Worm (Caenorhabditis elegans) whole organism, L2 larva: ENCODE results near the gene unc-93.

Experiments
- C34F6.9 ChIP-seq: fragments of 150-350 bp; optimal IDR thresholded peaks from 2 replicates; lab custom pipeline; 2014; ENCODE audit warnings: missing biosample characterization, missing genetic modification characterization
- F13H6.1 ChIP-seq: sonication (generic microtip); optimal IDR thresholded peaks from 2 replicates; lab custom pipeline; 2016; ENCODE audit warnings: missing genetic modification characterization, missing compliant biosample characterization
- R02D3.7 ChIP-seq: fragments of 150-350 bp; optimal IDR thresholded peaks from 2 replicates; lab custom pipeline; 2014; ENCODE audit warnings: missing biosample characterization, missing genetic modification characterization
- Y55F3AM.14 ChIP-seq: fragments of 200-800 bp; sonication (Bioruptor generic); optimal IDR thresholded peaks from 2 replicates; lab custom pipeline; 2018; ENCODE audit warnings: mild to moderate bottlenecking, missing genetic modification characterization, missing compliant biosample characterization
- ZK546.5 ChIP-seq: sonication (generic microtip); optimal IDR thresholded peaks from 2 replicates; lab custom pipeline; 2017; ENCODE audit warnings: missing biosample characterization, missing genetic modification characterization
- alr-1 ChIP-seq: fragments of 150-350 bp; optimal IDR thresholded peaks from 2 replicates; lab custom pipeline; 2014; ENCODE audit warnings: missing biosample characterization, missing genetic modification characterization
- aly-2 ChIP-seq: fragments of 150-350 bp; optimal IDR thresholded peaks from 2 replicates; lab custom pipeline; 2014; ENCODE audit warnings: missing biosample characterization, missing genetic modification characterization
- ama-1 ChIP-seq: fragments of 150-350 bp; optimal IDR thresholded peaks from 2 replicates; lab custom pipeline; 2018; ENCODE audit warnings: inconsistent platforms
- blmp-1 ChIP-seq: sonication (generic microtip); optimal IDR thresholded peaks from 2 replicates; lab custom pipeline; 2017; ENCODE audit warnings: missing genetic modification characterization, mild to moderate bottlenecking, missing compliant biosample characterization, antibody characterized with exemption, moderate library complexity; ENCODE audit not compliant: insufficient read depth
- ceh-16 ChIP-seq: fragments of 150-350 bp; optimal IDR thresholded peaks from 2 replicates; lab custom pipeline; 2014; ENCODE audit warnings: missing biosample characterization, missing genetic modification characterization
- ceh-82 ChIP-seq: fragments of 150-350 bp; optimal IDR thresholded peaks from 2 replicates; lab custom pipeline; 2014; ENCODE audit warnings: missing biosample characterization, missing genetic modification characterization
- crh-2 ChIP-seq: sonication (generic microtip); optimal IDR thresholded peaks from 2 replicates; lab custom pipeline; 2017; ENCODE audit warnings: missing biosample characterization, missing genetic modification characterization
- dmd-4 ChIP-seq: sonication (generic microtip); optimal IDR thresholded peaks from 2 replicates; lab custom pipeline; 2017; ENCODE audit warnings: missing biosample characterization, missing genetic modification characterization
- egl-27 ChIP-seq: sonication (generic microtip); optimal IDR thresholded peaks from 3 replicates; lab custom pipeline; 2017; ENCODE audit warnings: missing biosample characterization, missing genetic modification reagents, missing genetic modification characterization
- elt-1 ChIP-seq: fragments of 150-350 bp; optimal IDR thresholded peaks from 2 replicates; lab custom pipeline; 2014; ENCODE audit warnings: missing biosample characterization, missing genetic modification characterization
- elt-3 ChIP-seq: sonication (generic microtip); optimal IDR thresholded peaks from 2 replicates; lab custom pipeline; 2017; ENCODE audit warnings: missing biosample characterization, missing genetic modification characterization
- fos-1 ChIP-seq: fragments of 150-350 bp; optimal IDR thresholded peaks from 2 replicates; lab custom pipeline; 2014; ENCODE audit warnings: missing biosample characterization, missing genetic modification characterization
- gmeb-1 ChIP-seq: fragments of 150-350 bp; optimal IDR thresholded peaks from 2 replicates; lab custom pipeline; 2014; ENCODE audit warnings: missing biosample characterization, missing genetic modification characterization
- lin-11 ChIP-seq: fragments of 150-350 bp; sonication (generic microtip); optimal IDR thresholded peaks from 2 replicates; lab custom pipeline; 2014; ENCODE audit warnings: missing biosample characterization, missing genetic modification characterization, inconsistent platforms, mixed read lengths
- lin-13 ChIP-seq: fragments of 150-350 bp; optimal IDR thresholded peaks from 2 replicates; lab custom pipeline; 2014; ENCODE audit warnings: missing biosample characterization, missing genetic modification reagents, missing genetic modification characterization
- lin-39 ChIP-seq: fragments of 150-350 bp; optimal IDR thresholded peaks from 2 replicates; lab custom pipeline; 2014; ENCODE audit warnings: missing biosample characterization, missing genetic modification reagents, missing genetic modification characterization
- lsy-2 ChIP-seq, 2 experiments: fragments of 150-350 bp in 1 of 2; sonication (generic microtip) in 1 of 2; optimal IDR thresholded peaks; 2 replicates each; lab custom pipeline; 2014 to 2017; ENCODE audit warnings: missing biosample characterization in 2 of 2, missing genetic modification characterization in 2 of 2
- mab-5 ChIP-seq: fragments of 150-350 bp; optimal IDR thresholded peaks from 2 replicates; lab custom pipeline; 2014; ENCODE audit warnings: missing biosample characterization, missing genetic modification characterization
- mbf-1 ChIP-seq: sonication (generic microtip); optimal IDR thresholded peaks from 2 replicates; lab custom pipeline; 2017; ENCODE audit warnings: missing biosample characterization, missing genetic modification characterization
- mdl-1 ChIP-seq, 2 experiments: fragments of 150-350 bp in 1 of 2; sonication (generic microtip) in 1 of 2; optimal IDR thresholded peaks; 2 replicates each; lab custom pipeline; 2017; ENCODE audit warnings: missing biosample characterization in 2 of 2, missing genetic modification characterization in 2 of 2
- nhr-10 ChIP-seq: sonication (generic microtip); optimal IDR thresholded peaks from 2 replicates; lab custom pipeline; 2017; ENCODE audit warnings: missing biosample characterization, missing genetic modification characterization
- nhr-11 ChIP-seq: fragments of 150-350 bp; optimal IDR thresholded peaks from 2 replicates; lab custom pipeline; 2014; ENCODE audit warnings: missing biosample characterization, missing genetic modification characterization
- nhr-12 ChIP-seq: fragments of 150-350 bp; optimal IDR thresholded peaks from 2 replicates; lab custom pipeline; 2014; ENCODE audit warnings: missing biosample characterization, missing genetic modification characterization
- nhr-129 ChIP-seq: fragments of 150-350 bp; optimal IDR thresholded peaks from 2 replicates; lab custom pipeline; 2014; ENCODE audit warnings: missing biosample characterization, missing genetic modification characterization
- nhr-21 ChIP-seq: fragments of 150-350 bp; optimal IDR thresholded peaks from 2 replicates; lab custom pipeline; 2014; ENCODE audit warnings: missing biosample characterization, missing genetic modification characterization
- nhr-23 ChIP-seq: fragments of 150-350 bp; optimal IDR thresholded peaks from 2 replicates; lab custom pipeline; 2014; ENCODE audit warnings: missing biosample characterization, missing genetic modification reagents, missing genetic modification characterization
- nhr-237 ChIP-seq: fragments of 150-350 bp; optimal IDR thresholded peaks from 2 replicates; lab custom pipeline; 2014; ENCODE audit warnings: missing biosample characterization, missing genetic modification characterization
- nhr-25 ChIP-seq: fragments of 150-350 bp; sonication (generic microtip); optimal IDR thresholded peaks from 3 replicates; lab custom pipeline; 2014; ENCODE audit warnings: missing biosample characterization, missing genetic modification characterization
- nhr-6 ChIP-seq: fragments of 150-350 bp; optimal IDR thresholded peaks from 2 replicates; lab custom pipeline; 2014; ENCODE audit warnings: missing biosample characterization, missing genetic modification characterization
- nhr-77 ChIP-seq: fragments of 150-350 bp; optimal IDR thresholded peaks from 2 replicates; lab custom pipeline; 2014; ENCODE audit warnings: missing biosample characterization, missing genetic modification characterization
- peb-1 ChIP-seq: fragments of 150-350 bp; optimal IDR thresholded peaks from 2 replicates; lab custom pipeline; 2014; ENCODE audit warnings: missing biosample characterization, missing genetic modification characterization
- sem-4 ChIP-seq: fragments of 150-350 bp; optimal IDR thresholded peaks from 2 replicates; lab custom pipeline; 2014; ENCODE audit warnings: missing biosample characterization, missing genetic modification reagents, missing genetic modification characterization
- skn-1 ChIP-seq: sonication (generic microtip); optimal IDR thresholded peaks from 2 replicates; lab custom pipeline; 2017; ENCODE audit warnings: missing biosample characterization, missing genetic modification characterization
- sma-3 ChIP-seq: sonication (generic microtip); optimal IDR thresholded peaks from 2 replicates; lab custom pipeline; 2016; ENCODE audit warnings: missing genetic modification reagents, missing genetic modification characterization, missing compliant biosample characterization
- sma-9 ChIP-seq, 2 experiments: fragments of 150-350 bp in 1 of 2; sonication (generic microtip) in 1 of 2; optimal IDR thresholded peaks; 2 replicates each; lab custom pipeline; 2014 to 2016; ENCODE audit warnings: missing genetic modification characterization in 2 of 2, mild to moderate bottlenecking in 1 of 2, missing biosample characterization in 1 of 2, missing compliant biosample characterization in 1 of 2, missing genetic modification reagents in 1 of 2, moderate library complexity in 1 of 2
- snpc-4 ChIP-seq: fragments of 150-350 bp; optimal IDR thresholded peaks from 2 replicates; lab custom pipeline; 2014; ENCODE audit warnings: missing biosample characterization, missing genetic modification characterization
- unc-39 ChIP-seq: fragments of 150-350 bp; optimal IDR thresholded peaks from 2 replicates; lab custom pipeline; 2014; ENCODE audit warnings: missing biosample characterization, missing genetic modification characterization
- unc-55 ChIP-seq: fragments of 150-350 bp; sonication (generic microtip); optimal IDR thresholded peaks from 3 replicates; lab custom pipeline; 2014; ENCODE audit warnings: missing biosample characterization, missing genetic modification reagents, missing genetic modification characterization
- unc-62 ChIP-seq: fragments of 150-350 bp; optimal IDR thresholded peaks from 2 replicates; lab custom pipeline; 2014; ENCODE audit warnings: missing biosample characterization, missing genetic modification reagents, missing genetic modification characterization
- zag-1 ChIP-seq: fragments of 150-350 bp; optimal IDR thresholded peaks from 2 replicates; lab custom pipeline; 2014; ENCODE audit warnings: missing biosample characterization, missing genetic modification characterization
- ztf-1 ChIP-seq: fragments of 200-800 bp; sonication (Bioruptor generic); conservative IDR thresholded peaks from 2 replicates; pipeline ENCODE4 v1.3.6; 2022; ENCODE audit warnings: missing genetic modification characterization, missing compliant biosample characterization
- ztf-11 ChIP-seq: sonication (generic microtip); optimal IDR thresholded peaks from 2 replicates; lab custom pipeline; 2017; ENCODE audit warnings: missing biosample characterization, missing genetic modification characterization
- ztf-4 ChIP-seq: fragments of 150-350 bp; optimal IDR thresholded peaks from 2 replicates; lab custom pipeline; 2014; ENCODE audit warnings: missing biosample characterization, missing genetic modification characterization

unc-93 gene

DNA sequence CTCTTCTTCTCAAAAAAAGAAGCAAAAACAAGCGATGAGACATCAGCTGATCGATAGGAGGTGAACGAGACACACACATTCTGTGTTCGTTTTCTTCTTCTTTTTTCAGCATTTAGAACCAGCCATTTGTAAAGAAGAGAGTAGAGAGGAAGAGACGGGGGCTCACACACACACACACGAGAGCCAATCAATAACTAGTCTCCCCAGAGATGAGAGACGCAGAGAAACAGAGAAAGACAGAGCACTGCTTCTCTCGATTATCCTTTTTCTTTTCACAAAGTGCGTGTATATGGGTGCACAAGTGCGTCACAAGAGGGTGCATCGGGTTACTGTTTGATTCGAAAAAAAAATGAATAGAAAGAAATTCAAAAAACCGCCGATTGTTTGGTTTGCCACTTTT is 33.2 kb downstream of the unc-93 start:
- TF ChIP-seq ceh-82 (tag; lab: Kevin White, UChicago) (no peak), ztf-1 (GFP tag; lab: Robert Waterston, UW) (no peak), ama-1 (lab: Kevin White, UChicago) (no peak), nhr-6 (tag; lab: Kevin White, UChicago) (no peak), mdl-1 (tag; optimal IDR thresholded peaks at IDR 0.05; lab: Kevin White, UChicago) (peak in 1 of 2 experiments; percentile 72), fos-1 (tag; lab: Kevin White, UChicago) (no peak), lin-11 (tag; lab: Kevin White, UChicago) (no peak), aly-2 (tag; lab: Kevin White, UChicago) (no peak), unc-55 (GFP tag; lab: Kevin White, UChicago) (peak; percentile 90), unc-62 (GFP tag; lab: Kevin White, UChicago) (no peak), sma-3 (no peak), unc-39 (tag; lab: Kevin White, UChicago) (no peak), dmd-4 (no peak), nhr-25 (no peak), alr-1 (tag; lab: Kevin White, UChicago) (no peak), ceh-16 (tag; lab: Kevin White, UChicago) (no peak), R02D3.7 (tag; lab: Kevin White, UChicago) (no peak), mab-5 (tag; lab: Kevin White, UChicago) (peak; percentile 90), nhr-237 (no peak), nhr-11 (tag; lab: Kevin White, UChicago) (no peak), nhr-21 (tag; lab: Kevin White, UChicago) (peak; percentile 36), zag-1 (tag; lab: Kevin White, UChicago) (peak; percentile 67), elt-3 (tag; lab: Kevin White, UChicago) (no peak), ztf-11 (no peak), ZK546.5 (no peak), lin-13 (peak; percentile 59), Y55F3AM.14 (GFP tag; lab: Kevin White, UChicago) (peak; percentile 58), egl-27 (tag; lab: Kevin White, UChicago) (peak; percentile 23), nhr-12 (no peak), mbf-1 (no peak), C34F6.9 (tag; lab: Kevin White, UChicago) (peak; percentile 93), peb-1 (tag; lab: Kevin White, UChicago) (no peak), sem-4 (tag; lab: Kevin White, UChicago) (peak; percentile 50), sma-9 (GFP tag; optimal IDR thresholded peaks at IDR 0.05; lab: Kevin White, UChicago) (peak; percentile 81), sma-9 (tag; optimal IDR thresholded peaks at IDR 0.05; lab: Kevin White, UChicago) (no peak), blmp-1 (no peak), lsy-2 (tag; optimal IDR thresholded peaks at IDR 0.05; lab: Kevin White, UChicago) (peak; percentile 47 to 84), nhr-10 (no peak), ztf-4 (tag; lab: Kevin White, UChicago) (peak; percentile 71), lin-39 (no peak), gmeb-1 (tag; lab: Kevin White, UChicago) (no peak), skn-1 (tag; lab: Kevin White, UChicago) (no peak), nhr-23 (tag; lab: Kevin White, UChicago) (no peak), elt-1 (tag; lab: Kevin White, UChicago) (no peak), nhr-129 (tag; lab: Kevin White, UChicago) (peak; percentile 75), nhr-77 (tag; lab: Kevin White, UChicago) (no peak), snpc-4 (no peak), crh-2 (tag; lab: Kevin White, UChicago) (peak; percentile 75), F13H6.1 (tag; lab: Kevin White, UChicago) (peak; percentile 83)
- TF ChIP-seq, all 48 proteins: peak for 16
